Worm (Caenorhabditis elegans) whole organism, late embryonic: ENCODE results near the gene C27D6.11.

Experiments used
- C08G9.2 ChIP-seq: sonication (generic microtip); optimal IDR thresholded peaks from 2 replicates; lab custom pipeline; 2016; ENCODE audit warnings: mild to moderate bottlenecking, missing genetic modification characterization, moderate library complexity, missing compliant biosample characterization
- T23F11.4 ChIP-seq: fragments of 200-800 bp; sonication (Bioruptor generic); optimal IDR thresholded peaks from 2 replicates; lab custom pipeline; 2018; ENCODE audit warnings: mild to moderate bottlenecking, missing genetic modification characterization, missing compliant biosample characterization
- ahr-1 ChIP-seq: sonication (generic microtip); optimal IDR thresholded peaks from 2 replicates; lab custom pipeline; 2016; ENCODE audit warnings: missing genetic modification characterization, missing compliant biosample characterization
- ceh-14 ChIP-seq: sonication (generic microtip); optimal IDR thresholded peaks from 2 replicates; lab custom pipeline; 2016; ENCODE audit warnings: missing genotype, missing genetic modification characterization, missing compliant biosample characterization
- ceh-18 ChIP-seq: sonication (generic microtip); optimal IDR thresholded peaks from 2 replicates; lab custom pipeline; 2016; ENCODE audit warnings: missing genetic modification characterization, missing compliant biosample characterization
- ceh-2 ChIP-seq: sonication (generic microtip); optimal IDR thresholded peaks from 2 replicates; lab custom pipeline; 2016; ENCODE audit warnings: missing genotype, missing genetic modification characterization, missing compliant biosample characterization
- ceh-30 ChIP-seq: fragments of 150-350 bp; optimal IDR thresholded peaks from 2 replicates; lab custom pipeline; 2014; ENCODE audit warnings: missing biosample characterization, missing genetic modification characterization
- ceh-48 ChIP-seq: sonication (generic microtip); optimal IDR thresholded peaks from 2 replicates; lab custom pipeline; 2016; ENCODE audit warnings: missing genetic modification characterization, inconsistent platforms, missing compliant biosample characterization
- dve-1 ChIP-seq: sonication (generic microtip); optimal IDR thresholded peaks from 2 replicates; lab custom pipeline; 2017; ENCODE audit warnings: antibody characterized with exemption, mild to moderate bottlenecking, missing genetic modification characterization, missing compliant biosample characterization
- elt-2 ChIP-seq: sonication (generic microtip); optimal IDR thresholded peaks from 2 replicates; lab custom pipeline; 2016; ENCODE audit warnings: missing genetic modification reagents, missing genetic modification characterization, missing compliant biosample characterization
- elt-4 ChIP-seq: sonication (generic microtip); optimal IDR thresholded peaks from 2 replicates; lab custom pipeline; 2016; ENCODE audit warnings: missing genetic modification characterization, missing compliant biosample characterization
- fax-1 ChIP-seq: sonication (generic microtip); optimal IDR thresholded peaks from 2 replicates; lab custom pipeline; 2016; ENCODE audit warnings: missing genotype, missing genetic modification characterization, missing compliant biosample characterization
- fkh-6 ChIP-seq: sonication (generic microtip); optimal IDR thresholded peaks from 2 replicates; lab custom pipeline; 2016; ENCODE audit warnings: missing genetic modification characterization, missing compliant biosample characterization
- gmeb-2 ChIP-seq: sonication (generic microtip); optimal IDR thresholded peaks from 2 replicates; lab custom pipeline; 2016; ENCODE audit warnings: missing genetic modification characterization, inconsistent platforms, missing compliant biosample characterization
- hlh-13 ChIP-seq: fragments of 200-800 bp; sonication (Bioruptor generic); optimal IDR thresholded peaks from 2 replicates; lab custom pipeline; 2018; ENCODE audit warnings: mild to moderate bottlenecking, missing genetic modification characterization, missing compliant biosample characterization
- hlh-15 ChIP-seq: sonication (generic microtip); optimal IDR thresholded peaks from 2 replicates; lab custom pipeline; 2016; ENCODE audit warnings: missing genetic modification characterization, missing compliant biosample characterization
- hlh-30 ChIP-seq: sonication (generic microtip); optimal IDR thresholded peaks from 2 replicates; lab custom pipeline; 2017; ENCODE audit warnings: antibody characterized with exemption, missing genetic modification characterization, missing compliant biosample characterization; ENCODE audit not compliant: insufficient read depth
- hlh-8 ChIP-seq: sonication (generic microtip); optimal IDR thresholded peaks from 2 replicates; lab custom pipeline; 2016; ENCODE audit warnings: missing genotype, missing genetic modification characterization, missing compliant biosample characterization
- lim-6 ChIP-seq: sonication (generic microtip); optimal IDR thresholded peaks from 2 replicates; lab custom pipeline; 2016; ENCODE audit warnings: missing genetic modification characterization, missing compliant biosample characterization
- lin-11 ChIP-seq: fragments of 200-800 bp; sonication (Bioruptor generic); optimal IDR thresholded peaks from 2 replicates; lab custom pipeline; 2018; ENCODE audit warnings: mild to moderate bottlenecking, missing genetic modification characterization, missing compliant biosample characterization
- mec-3 ChIP-seq: sonication (generic microtip); optimal IDR thresholded peaks from 2 replicates; lab custom pipeline; 2016; ENCODE audit warnings: borderline replicate concordance, missing genetic modification characterization, missing compliant biosample characterization
- nfya-1 ChIP-seq: sonication (generic microtip); optimal IDR thresholded peaks from 2 replicates; lab custom pipeline; 2017; ENCODE audit warnings: missing genetic modification characterization, mild to moderate bottlenecking, missing compliant biosample characterization, antibody characterized with exemption, moderate library complexity
- nhr-232 ChIP-seq: sonication (generic microtip); optimal IDR thresholded peaks from 2 replicates; lab custom pipeline; 2016; ENCODE audit warnings: missing genetic modification characterization, missing compliant biosample characterization
- pag-3 ChIP-seq: sonication (generic microtip); optimal IDR thresholded peaks from 2 replicates; lab custom pipeline; 2016; ENCODE audit warnings: missing compliant biosample characterization, missing genetic modification characterization, borderline replicate concordance
- pat-9 ChIP-seq: fragments of 200-800 bp; sonication (Bioruptor generic); optimal IDR thresholded peaks from 2 replicates; lab custom pipeline; 2018; ENCODE audit warnings: mild to moderate bottlenecking, missing genetic modification characterization, moderate library complexity, missing compliant biosample characterization
- pha-2 ChIP-seq: sonication (generic microtip); optimal IDR thresholded peaks from 2 replicates; lab custom pipeline; 2017; ENCODE audit warnings: mild to moderate bottlenecking, missing genetic modification characterization, missing compliant biosample characterization
- pqm-1 ChIP-seq: sonication (generic microtip); optimal IDR thresholded peaks from 2 replicates; lab custom pipeline; 2016; ENCODE audit warnings: missing genetic modification characterization, missing compliant biosample characterization
- ref-2 ChIP-seq: sonication (generic microtip); optimal IDR thresholded peaks from 2 replicates; lab custom pipeline; 2016; ENCODE audit warnings: missing genetic modification characterization, missing compliant biosample characterization
- rnt-1 ChIP-seq: sonication (generic microtip); optimal IDR thresholded peaks from 2 replicates; lab custom pipeline; 2016; ENCODE audit warnings: missing genetic modification characterization, missing compliant biosample characterization
- ttx-3 ChIP-seq: sonication (generic microtip); optimal IDR thresholded peaks from 2 replicates; lab custom pipeline; 2016; ENCODE audit warnings: missing genetic modification reagents, missing genetic modification characterization, missing compliant biosample characterization
- unc-3 ChIP-seq, 2 experiments: fragments of 200-800 bp in 1 of 2; sonication (Bioruptor generic) in 1 of 2; sonication (generic microtip) in 1 of 2; conservative IDR thresholded peaks in 1 of 2; optimal IDR thresholded peaks in 1 of 2; 2 replicates each; pipeline versions ENCODE4 v1.3.6 to Lab custom; 2016 to 2022; ENCODE audit warnings: missing compliant biosample characterization in 2 of 2, missing genetic modification characterization in 2 of 2, missing genetic modification reagents in 1 of 2
- unc-42 ChIP-seq: sonication (generic microtip); optimal IDR thresholded peaks from 2 replicates; lab custom pipeline; 2016; ENCODE audit warnings: missing genotype, missing genetic modification characterization, missing compliant biosample characterization
- unc-55 ChIP-seq: sonication (generic microtip); optimal IDR thresholded peaks from 2 replicates; lab custom pipeline; 2017; ENCODE audit warnings: missing biosample characterization, missing genetic modification reagents, missing genetic modification characterization
- unc-86 ChIP-seq: sonication (generic microtip); optimal IDR thresholded peaks from 2 replicates; lab custom pipeline; 2016; ENCODE audit warnings: missing genetic modification characterization, missing compliant biosample characterization
- zip-5 ChIP-seq: sonication (generic microtip); optimal IDR thresholded peaks from 2 replicates; lab custom pipeline; 2016; ENCODE audit warnings: missing genetic modification characterization, missing compliant biosample characterization

C27D6.11 gene

DNA sequence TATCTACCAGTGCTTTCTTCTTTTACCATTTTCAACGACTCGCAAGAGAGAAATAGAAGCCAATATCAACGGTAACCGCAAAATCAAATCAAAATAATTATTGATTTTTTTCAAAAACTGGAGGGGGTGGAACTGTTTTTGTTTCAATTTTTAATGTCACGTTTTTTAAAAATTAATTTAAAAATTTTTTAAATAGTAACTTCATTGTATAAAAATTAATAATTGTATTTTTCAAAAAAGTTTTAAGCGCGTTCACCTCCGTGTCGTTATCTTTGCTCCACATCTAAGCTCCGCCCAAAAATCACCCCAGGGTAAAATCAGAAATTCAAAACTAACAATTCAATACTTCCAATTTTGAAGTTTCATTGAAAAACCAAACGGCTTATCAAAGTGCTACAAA, at the start of gene C27D6.11:
TSS of gene C27D6.11 (minus strand) at position 101 of the 400 bp plus-strand sequence.
- TF ChIP-seq dve-1 (tag; lab: Kevin White, UChicago) (no peak), pha-2 (no peak), pat-9 (no peak), fkh-6 (tag; lab: Kevin White, UChicago) (no peak), fax-1 (tag; lab: Kevin White, UChicago) (no peak), nhr-232 (tag; lab: Kevin White, UChicago) (no peak)

DNA sequence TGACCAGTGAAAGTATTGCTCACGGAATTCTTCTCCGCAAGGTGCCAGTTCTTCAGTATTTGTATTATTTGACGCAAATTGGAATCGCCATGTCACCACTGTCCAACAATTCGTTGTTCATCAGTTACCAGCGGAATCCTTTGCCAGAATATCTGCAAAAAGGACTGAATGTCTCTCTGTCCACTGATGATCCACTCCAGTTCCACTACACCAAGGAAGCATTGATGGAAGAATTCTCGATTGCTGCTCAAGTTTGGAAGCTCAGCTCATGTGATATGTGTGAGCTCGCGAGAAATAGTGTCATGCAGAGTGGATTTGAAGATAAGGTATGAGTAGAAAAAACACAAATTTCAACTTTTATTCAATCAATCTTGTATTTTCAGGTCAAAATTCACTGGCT, 48.1 kb upstream of the C27D6.11 start:
- no peak for TF ChIP-seq C08G9.2 (tag; lab: Kevin White, UChicago)
- TF ChIP-seq ceh-30 (tag; lab: Kevin White, UChicago): no peak
- TF ChIP-seq unc-3 (GFP tag; conservative IDR thresholded peaks at IDR 0.05; lab: Robert Waterston, UW): no peak
- TF ChIP-seq unc-3 (tag; optimal IDR thresholded peaks at IDR 0.05; lab: Kevin White, UChicago): no peak
- TF ChIP-seq unc-42 (tag; lab: Kevin White, UChicago): no peak
- no peak for TF ChIP-seq unc-86 (tag; lab: Kevin White, UChicago)
- no peak for TF ChIP-seq gmeb-2 (tag; lab: Kevin White, UChicago)
- TF ChIP-seq ref-2 (tag; lab: Kevin White, UChicago): no peak

DNA sequence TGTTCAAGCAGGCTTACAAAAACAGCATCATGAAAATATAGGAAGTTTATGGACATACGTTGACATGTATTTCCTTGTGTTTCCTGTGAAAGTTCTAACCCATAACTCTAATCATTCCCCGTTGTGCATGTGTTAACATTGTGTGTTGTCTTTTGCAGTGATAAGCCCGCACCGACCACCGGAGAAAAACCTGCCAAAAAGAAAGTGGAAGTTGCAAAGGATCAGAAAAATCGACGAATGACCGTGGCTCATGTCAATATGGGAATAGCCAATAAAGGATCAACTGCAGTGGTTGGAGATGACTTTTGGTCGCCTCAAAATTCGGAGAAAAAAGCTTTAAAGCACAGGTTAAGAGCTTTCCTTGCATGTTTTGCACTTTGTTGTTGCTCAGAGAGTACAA, 44.3 kb upstream of the C27D6.11 start:
- peak; percentile 6 for TF ChIP-seq elt-2 (tag; lab: Kevin White, UChicago)
- no peak for TF ChIP-seq mec-3
- no peak for TF ChIP-seq rnt-1 (tag; lab: Kevin White, UChicago)

DNA sequence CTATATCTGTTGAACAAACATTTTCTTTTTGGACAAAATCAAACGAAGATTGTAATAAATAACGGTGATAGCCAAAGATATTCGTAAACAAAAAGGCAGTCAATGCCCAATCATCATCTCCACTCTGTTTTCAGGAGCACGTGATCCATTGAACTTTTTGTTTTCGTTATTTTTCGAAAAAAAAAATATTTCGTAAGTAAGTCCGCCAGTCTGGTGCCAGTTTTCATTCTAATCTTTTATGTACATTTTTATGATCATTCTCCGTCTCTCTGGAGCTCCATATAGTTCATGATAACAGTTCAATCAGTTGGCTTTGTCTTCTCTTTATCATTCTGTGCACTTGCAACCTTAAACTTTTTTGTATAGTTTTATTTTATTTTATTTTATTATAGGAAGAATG, 41.9 kb upstream of the C27D6.11 start, which contains the start of gene ampd-1:
TSS of gene ampd-1 (plus strand) at position 393 of the 400 bp plus-strand sequence.
- no peak for TF ChIP-seq T23F11.4 (GFP tag; lab: Kevin White, UChicago)
- peak; percentile 84 for TF ChIP-seq elt-2 (tag; lab: Kevin White, UChicago)

DNA sequence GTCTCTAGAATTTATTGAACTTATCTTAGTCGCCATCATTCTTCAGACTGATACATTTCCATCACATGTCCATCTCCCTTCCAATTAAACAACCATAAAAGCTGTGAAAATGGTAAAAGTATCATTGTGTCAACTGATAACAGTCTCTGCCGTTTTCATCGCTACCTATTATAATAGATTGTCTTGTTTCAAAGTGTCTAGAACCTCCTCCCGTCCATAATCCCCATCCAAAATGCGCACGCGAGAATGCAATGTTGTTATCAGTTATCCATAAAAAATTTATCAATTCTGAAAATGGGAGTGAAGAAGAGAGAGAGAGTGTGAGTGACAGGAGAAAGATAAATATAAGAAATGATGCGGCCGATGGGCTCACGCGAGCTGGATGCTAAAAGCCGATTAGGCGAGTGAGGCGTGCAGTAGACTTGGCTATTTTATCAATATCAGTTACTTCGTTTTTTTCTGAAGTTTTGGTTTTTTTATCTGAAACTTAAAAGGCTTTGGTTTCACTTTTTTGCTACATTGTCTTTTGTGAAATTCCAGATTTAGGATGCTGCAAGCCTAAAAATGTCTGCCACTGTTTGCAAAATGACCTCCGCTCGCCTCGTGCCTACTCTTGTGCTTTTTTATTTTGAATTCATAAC, 41.0 kb upstream of the C27D6.11 start:
- TF ChIP-seq ahr-1 (no peak), elt-2 (tag; lab: Kevin White, UChicago) (peak; percentile 96), hlh-8 (tag; lab: Kevin White, UChicago) (no peak), ceh-30 (tag; lab: Kevin White, UChicago) (no peak), C08G9.2 (tag; lab: Kevin White, UChicago) (no peak), pqm-1 (tag; lab: Kevin White, UChicago) (peak; percentile 66), lin-11 (no peak), dve-1 (tag; lab: Kevin White, UChicago) (peak; percentile 40)

DNA sequence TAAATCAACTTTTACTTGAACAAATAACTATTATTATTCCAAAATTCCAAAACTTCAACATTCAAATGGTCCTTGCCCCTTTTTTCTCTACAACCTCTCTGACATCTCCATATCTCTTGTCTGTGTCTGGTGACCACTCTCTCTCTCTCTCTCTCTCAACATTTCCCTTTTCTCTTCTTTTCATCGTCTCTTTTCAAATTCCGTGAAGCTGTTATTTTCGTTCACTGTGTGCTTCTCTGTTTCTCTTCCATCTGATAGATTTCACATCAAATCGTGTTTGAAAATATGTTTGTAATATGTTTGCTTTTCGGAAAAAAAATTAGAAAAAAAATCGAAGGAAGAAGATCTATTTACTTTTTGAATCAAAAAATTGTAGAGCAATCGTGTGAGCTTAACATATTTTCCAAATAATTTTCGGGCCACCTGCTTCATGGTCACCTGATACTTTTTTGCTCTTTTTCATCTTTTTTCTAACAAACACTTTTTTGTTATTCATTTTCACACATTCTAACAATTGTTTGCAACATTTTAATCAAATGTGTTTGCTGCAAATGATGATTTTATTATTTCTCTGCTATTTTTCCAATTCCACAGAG, 40.1 kb upstream of the C27D6.11 start:
- TF ChIP-seq ceh-48 (no peak), unc-42 (tag; lab: Kevin White, UChicago) (peak; percentile 10), ceh-2 (no peak), hlh-30 (peak; percentile 61), lim-6 (no peak), zip-5 (tag; lab: Kevin White, UChicago) (no peak), nfya-1 (tag; lab: Kevin White, UChicago) (peak; percentile 7), ttx-3 (no peak), pag-3 (tag; lab: Kevin White, UChicago) (no peak), hlh-13 (GFP tag; lab: Kevin White, UChicago) (no peak), hlh-15 (tag; lab: Kevin White, UChicago) (no peak), unc-55 (GFP tag; lab: Kevin White, UChicago) (peak; percentile 59), ceh-18 (tag; lab: Kevin White, UChicago) (peak; percentile 31), elt-4 (tag; lab: Kevin White, UChicago) (no peak), ceh-14 (tag; lab: Kevin White, UChicago) (no peak)
- TF ChIP-seq, all 69 proteins: peak for 5
